Worm (Caenorhabditis elegans): ENCODE data around the gene C55C3.1.

C55C3.1 gene

DNA sequence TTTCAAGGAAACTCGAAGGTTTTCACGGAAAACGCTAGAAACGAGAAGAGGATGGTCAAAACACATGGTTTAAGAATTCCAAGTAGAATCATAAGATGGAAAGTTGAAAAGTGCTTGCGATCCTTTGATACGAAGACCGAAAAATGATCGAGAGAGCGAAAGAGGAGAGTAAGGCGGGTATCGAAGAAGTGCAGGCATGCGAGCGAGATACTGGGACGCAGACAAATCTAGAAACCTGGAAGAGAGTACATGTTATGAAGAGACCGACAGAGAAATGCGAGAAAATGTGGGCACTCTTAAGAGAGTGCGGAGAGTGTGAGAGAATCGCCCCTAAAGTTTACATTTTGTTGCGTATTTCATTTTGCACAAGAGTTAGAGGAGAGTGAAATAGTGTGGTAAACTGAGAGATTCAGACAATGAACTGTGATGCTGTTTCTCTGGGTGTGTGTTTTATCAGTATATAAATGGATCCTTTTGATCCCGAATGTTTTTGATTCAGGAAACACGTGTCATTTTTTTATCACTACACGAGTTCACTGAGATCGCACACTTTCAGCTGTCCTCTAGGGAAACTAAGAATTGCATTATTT is 45.2 kb downstream of the C55C3.1 start:
- TF ChIP-seq lin-39 (tag; optimal IDR thresholded peaks at IDR 0.05): peak; percentile 15
- TF ChIP-seq efl-3 (GFP tag; optimal IDR thresholded peaks at IDR 0.05): no peak
- TF ChIP-seq isw-1 (GFP tag; IDR thresholded peaks at IDR 0.05): peak; percentile 55
- no peak for TF ChIP-seq zip-4 (GFP tag; optimal IDR thresholded peaks at IDR 0.05)
- peak; percentile 91 for TF ChIP-seq snu-23 (GFP tag; optimal IDR thresholded peaks at IDR 0.05)
- peak; percentile 76 for TF ChIP-seq ztf-4 (tag; optimal IDR thresholded peaks at IDR 0.05)
- peak; percentile 69 for TF ChIP-seq nhr-11 (tag; optimal IDR thresholded peaks at IDR 0.05)
- peak; percentile 18 for TF ChIP-seq snpc-4 (tag; optimal IDR thresholded peaks at IDR 0.05)
- no peak for TF ChIP-seq ets-5 (GFP tag; IDR thresholded peaks at IDR 0.05)
- peak; percentile 97 for TF ChIP-seq nhr-20 (tag; optimal IDR thresholded peaks at IDR 0.05)
- no peak for TF ChIP-seq unc-130 (tag; optimal IDR thresholded peaks at IDR 0.05)
- TF ChIP-seq xbp-1 (tag; optimal IDR thresholded peaks at IDR 0.05): peak; percentile 79
- TF ChIP-seq elt-3 (tag; optimal IDR thresholded peaks at IDR 0.05): peak in 4 of 6 experiments; percentile 9 to 74 (median 50)
- peak; percentile 74 for TF ChIP-seq blmp-1 (tag; optimal IDR thresholded peaks at IDR 0.05)
- peak; percentile 69 for TF ChIP-seq mep-1 (tag; optimal IDR thresholded peaks at IDR 0.05)
- no peak for TF ChIP-seq vab-15 (tag; optimal IDR thresholded peaks at IDR 0.05)
- TF ChIP-seq ceh-82 (tag; optimal IDR thresholded peaks at IDR 0.05): peak; percentile 53 to 77 (median 74)
- peak; percentile 33 for TF ChIP-seq C16A3.4 (tag; optimal IDR thresholded peaks at IDR 0.05)
- TF ChIP-seq fos-1 (tag; optimal IDR thresholded peaks at IDR 0.05): peak; percentile 69
- TF ChIP-seq dpl-1 (GFP tag; optimal IDR thresholded peaks at IDR 0.05): peak; percentile 28 to 58 (median 41)
- TF ChIP-seq fkh-8 (tag; optimal IDR thresholded peaks at IDR 0.05): peak; percentile 72
- no peak for TF ChIP-seq sptf-1 (tag; optimal IDR thresholded peaks at IDR 0.05)
- peak; percentile 53; the same call in 1 of the 2 replicates for TF ChIP-seq grh-1 (GFP tag; IDR thresholded peaks at IDR 0.05)
- peak; percentile 83 for TF ChIP-seq nhr-90 (tag; optimal IDR thresholded peaks at IDR 0.05; ENCODE audit: poor library complexity)
- TF ChIP-seq unc-86 (tag; optimal IDR thresholded peaks at IDR 0.05): peak; percentile 66
- TF ChIP-seq hpl-2 (GFP tag; optimal IDR thresholded peaks at IDR 0.05): no peak
- no peak for TF ChIP-seq fkh-4 (tag; optimal IDR thresholded peaks at IDR 0.05; ENCODE audit: borderline replicate concordance)
- TF ChIP-seq ceh-8 (GFP tag; optimal IDR thresholded peaks at IDR 0.05): peak; percentile 35
- TF ChIP-seq nhr-85 (tag): peak; percentile 96
- no peak for TF ChIP-seq ces-1 (GFP tag; optimal IDR thresholded peaks at IDR 0.05)
- peak; percentile 96 for TF ChIP-seq nhr-71 (tag; optimal IDR thresholded peaks at IDR 0.05)
- TF ChIP-seq lin-14 (GFP tag; optimal IDR thresholded peaks at IDR 0.05): peak; percentile 94
- TF ChIP-seq sup-37 (GFP tag; optimal IDR thresholded peaks at IDR 0.05): peak; percentile 58
- TF ChIP-seq ceh-90 (tag; optimal IDR thresholded peaks at IDR 0.05): no peak
- peak; percentile 27 for TF ChIP-seq lin-13 (GFP tag; optimal IDR thresholded peaks at IDR 0.05)
- TF ChIP-seq jun-1 (tag; optimal IDR thresholded peaks at IDR 0.05): peak; percentile 82
- peak; percentile 83 for TF ChIP-seq nhr-47 (tag; optimal IDR thresholded peaks at IDR 0.05)
- peak; percentile 74 to 84 for TF ChIP-seq efl-1 (optimal IDR thresholded peaks at IDR 0.05)
- TF ChIP-seq efl-1 (GFP tag; optimal IDR thresholded peaks at IDR 0.05 in 1 of 2): peak; percentile 45 to 94
- TF ChIP-seq ceh-63 (GFP tag; optimal IDR thresholded peaks at IDR 0.05): no peak
- TF ChIP-seq elt-2 (tag; optimal IDR thresholded peaks at IDR 0.05): peak; percentile 85
- no peak for TF ChIP-seq zag-1 (tag; optimal IDR thresholded peaks at IDR 0.05)
- peak; percentile 54 for TF ChIP-seq irx-1 (tag; optimal IDR thresholded peaks at IDR 0.05)
- peak; percentile 12 for TF ChIP-seq pax-3 (tag; optimal IDR thresholded peaks at IDR 0.05)
- peak; percentile 46 to 75 for TF ChIP-seq egl-27 (tag; optimal IDR thresholded peaks at IDR 0.05)
- TF ChIP-seq lir-3 (tag; optimal IDR thresholded peaks at IDR 0.05; ENCODE audit: poor library complexity): peak; percentile 29
- TF ChIP-seq hlh-4 (tag; optimal IDR thresholded peaks at IDR 0.05): no peak
- TF ChIP-seq rnt-1 (tag; optimal IDR thresholded peaks at IDR 0.05): peak; percentile 73
- TF ChIP-seq nhr-19 (GFP tag; conservative IDR thresholded peaks at IDR 0.05): peak; percentile 87
- peak; percentile 70 to 79 for TF ChIP-seq lsy-2 (tag; optimal IDR thresholded peaks at IDR 0.05)
- TF ChIP-seq skn-1 (tag; optimal IDR thresholded peaks at IDR 0.05): peak; percentile 83
- TF ChIP-seq unc-98 (GFP tag; IDR thresholded peaks at IDR 0.05): no peak
